Worm (Caenorhabditis elegans) whole organism, mixed stage, embryonic: ENCODE measurements around the gene aagr-3.

ENCODE experiments used
- M03D4.4 ChIP-seq: sonication (generic microtip); optimal IDR thresholded peaks from 2 replicates; lab custom pipeline; 2017; ENCODE audit warnings: mild to moderate bottlenecking, missing genetic modification characterization, missing compliant biosample characterization
- bed-3 ChIP-seq: fragments of 200-800 bp; sonication (Bioruptor generic); optimal IDR thresholded peaks from 3 replicates; lab custom pipeline; 2018; ENCODE audit warnings: mild to moderate bottlenecking, missing genetic modification characterization, moderate library complexity, missing compliant biosample characterization
- blmp-1 ChIP-seq: fragments of 150-350 bp; optimal IDR thresholded peaks from 2 replicates; lab custom pipeline; 2014; ENCODE audit warnings: missing biosample characterization, missing genetic modification characterization
- ceh-39 ChIP-seq: fragments of 150-350 bp; optimal IDR thresholded peaks from 2 replicates; lab custom pipeline; 2014; ENCODE audit warnings: missing biosample characterization, missing genetic modification characterization
- ceh-43 ChIP-seq: fragments of 200-800 bp; sonication (Bioruptor generic); optimal IDR thresholded peaks from 2 replicates; lab custom pipeline; 2018; ENCODE audit warnings: mild to moderate bottlenecking, missing genetic modification characterization, moderate library complexity, missing compliant biosample characterization
- ceh-83 ChIP-seq: fragments of 200-800 bp; sonication (Bioruptor generic); optimal IDR thresholded peaks from 2 replicates; lab custom pipeline; 2018; ENCODE audit warnings: mild to moderate bottlenecking, missing genetic modification characterization, missing compliant biosample characterization
- ces-1 ChIP-seq: fragments of 150-350 bp; optimal IDR thresholded peaks from 2 replicates; lab custom pipeline; 2014; ENCODE audit warnings: missing biosample characterization, missing genetic modification reagents, missing genetic modification characterization
- cnd-1 ChIP-seq: fragments of 200-800 bp; sonication (Bioruptor generic); optimal IDR thresholded peaks from 2 replicates; lab custom pipeline; 2018; ENCODE audit warnings: mild to moderate bottlenecking, missing genetic modification characterization, missing compliant biosample characterization
- drap-1 ChIP-seq: fragments of 200-800 bp; sonication (Bioruptor generic); optimal IDR thresholded peaks from 3 replicates; lab custom pipeline; 2018; ENCODE audit warnings: mild to moderate bottlenecking, missing genetic modification characterization, missing compliant biosample characterization
- elt-1 ChIP-seq: sonication (generic microtip); optimal IDR thresholded peaks from 2 replicates; lab custom pipeline; 2017; ENCODE audit warnings: missing genetic modification characterization, mild to moderate bottlenecking, missing compliant biosample characterization, antibody characterized with exemption, moderate library complexity, borderline replicate concordance; ENCODE audit not compliant: insufficient read depth
- elt-3 ChIP-seq: fragments of 150-350 bp; optimal IDR thresholded peaks from 2 replicates; lab custom pipeline; 2014; ENCODE audit warnings: missing biosample characterization, missing genetic modification characterization
- flh-1 ChIP-seq: fragments of 200-800 bp; sonication (Bioruptor generic); optimal IDR thresholded peaks from 2 replicates; lab custom pipeline; 2018; ENCODE audit warnings: mild to moderate bottlenecking, missing genetic modification characterization, moderate library complexity, missing compliant biosample characterization
- ham-2 ChIP-seq: fragments of 200-800 bp; sonication (Bioruptor generic); optimal IDR thresholded peaks from 2 replicates; lab custom pipeline; 2018; ENCODE audit warnings: mild to moderate bottlenecking, missing genetic modification characterization, missing compliant biosample characterization
- hlh-1 ChIP-seq: fragments of 150-350 bp; optimal IDR thresholded peaks from 2 replicates; lab custom pipeline; 2014; ENCODE audit warnings: missing biosample characterization, missing genetic modification reagents, missing genetic modification characterization
- lin-13 ChIP-seq: fragments of 150-350 bp; optimal IDR thresholded peaks from 2 replicates; lab custom pipeline; 2014; ENCODE audit warnings: missing biosample characterization, missing genetic modification characterization
- lin-32 ChIP-seq: fragments of 200-800 bp; sonication (Bioruptor generic); optimal IDR thresholded peaks from 2 replicates; lab custom pipeline; 2018; ENCODE audit warnings: mild to moderate bottlenecking, missing genetic modification characterization, missing compliant biosample characterization
- lsy-2 ChIP-seq: fragments of 150-350 bp; optimal IDR thresholded peaks from 2 replicates; lab custom pipeline; 2014; ENCODE audit warnings: missing biosample characterization, missing genetic modification characterization
- mab-5 ChIP-seq: fragments of 150-350 bp; optimal IDR thresholded peaks from 2 replicates; lab custom pipeline; 2014; ENCODE audit warnings: missing biosample characterization, missing genetic modification characterization
- mep-1 ChIP-seq: fragments of 150-350 bp; optimal IDR thresholded peaks from 2 replicates; lab custom pipeline; 2017; ENCODE audit warnings: missing biosample characterization, missing genetic modification reagents, missing genetic modification characterization, inconsistent platforms
- mls-2 ChIP-seq: sonication (generic microtip); optimal IDR thresholded peaks from 2 replicates; lab custom pipeline; 2016; ENCODE audit warnings: mild to moderate bottlenecking, missing genetic modification characterization, moderate library complexity, missing compliant biosample characterization
- nhr-12 ChIP-seq: fragments of 150-350 bp; optimal IDR thresholded peaks from 2 replicates; lab custom pipeline; 2014; ENCODE audit warnings: missing biosample characterization, missing genetic modification characterization
- nhr-2 ChIP-seq: fragments of 150-350 bp; optimal IDR thresholded peaks from 2 replicates; lab custom pipeline; 2014; ENCODE audit warnings: missing biosample characterization, missing genetic modification characterization
- nhr-237 ChIP-seq: fragments of 150-350 bp; optimal IDR thresholded peaks from 2 replicates; lab custom pipeline; 2014; ENCODE audit warnings: missing biosample characterization, missing genetic modification characterization
- nhr-28 ChIP-seq: fragments of 150-350 bp; optimal IDR thresholded peaks from 2 replicates; lab custom pipeline; 2014; ENCODE audit warnings: missing biosample characterization, missing genetic modification characterization
- nhr-76 ChIP-seq: sonication (generic microtip); optimal IDR thresholded peaks from 2 replicates; lab custom pipeline; 2017; ENCODE audit warnings: missing biosample characterization, missing genetic modification characterization
- pha-4 ChIP-seq: fragments of 150-350 bp; optimal IDR thresholded peaks from 2 replicates; lab custom pipeline; 2018; ENCODE audit warnings: missing biosample characterization, missing genetic modification reagents, missing genetic modification characterization
- sem-2 ChIP-seq: fragments of 200-800 bp; sonication (Bioruptor generic); optimal IDR thresholded peaks from 2 replicates; lab custom pipeline; 2018; ENCODE audit warnings: mild to moderate bottlenecking, missing genetic modification characterization, missing compliant biosample characterization
- snpc-4 ChIP-seq: fragments of 150-350 bp; optimal IDR thresholded peaks from 2 replicates; lab custom pipeline; 2014; ENCODE audit warnings: missing biosample characterization, missing genetic modification characterization
- sptf-1 ChIP-seq: sonication (generic microtip); optimal IDR thresholded peaks from 2 replicates; lab custom pipeline; 2017; ENCODE audit warnings: mild to moderate bottlenecking, missing genetic modification characterization, moderate library complexity, missing compliant biosample characterization
- tbx-8 ChIP-seq: fragments of 200-800 bp; sonication (Bioruptor generic); optimal IDR thresholded peaks from 2 replicates; lab custom pipeline; 2018; ENCODE audit warnings: mild to moderate bottlenecking, missing genetic modification characterization, moderate library complexity, missing compliant biosample characterization
- unc-120 ChIP-seq: sonication (generic microtip); optimal IDR thresholded peaks from 2 replicates; lab custom pipeline; 2017; ENCODE audit warnings: missing genetic modification characterization, missing compliant biosample characterization; ENCODE audit not compliant: poor library complexity, severe bottlenecking
- unc-39 ChIP-seq: fragments of 150-350 bp; optimal IDR thresholded peaks from 2 replicates; lab custom pipeline; 2014; ENCODE audit warnings: missing biosample characterization, missing genetic modification characterization
- unc-62 ChIP-seq: fragments of 150-350 bp; optimal IDR thresholded peaks from 2 replicates; lab custom pipeline; 2014; ENCODE audit warnings: missing biosample characterization, missing genetic modification reagents, missing genetic modification characterization
- zip-8 ChIP-seq: fragments of 150-350 bp; optimal IDR thresholded peaks from 2 replicates; lab custom pipeline; 2014; ENCODE audit warnings: missing biosample characterization, missing genetic modification characterization
- ztf-11 ChIP-seq: fragments of 150-350 bp; optimal IDR thresholded peaks from 2 replicates; lab custom pipeline; 2014; ENCODE audit warnings: missing biosample characterization, missing genetic modification characterization

The aagr-3 gene

DNA sequence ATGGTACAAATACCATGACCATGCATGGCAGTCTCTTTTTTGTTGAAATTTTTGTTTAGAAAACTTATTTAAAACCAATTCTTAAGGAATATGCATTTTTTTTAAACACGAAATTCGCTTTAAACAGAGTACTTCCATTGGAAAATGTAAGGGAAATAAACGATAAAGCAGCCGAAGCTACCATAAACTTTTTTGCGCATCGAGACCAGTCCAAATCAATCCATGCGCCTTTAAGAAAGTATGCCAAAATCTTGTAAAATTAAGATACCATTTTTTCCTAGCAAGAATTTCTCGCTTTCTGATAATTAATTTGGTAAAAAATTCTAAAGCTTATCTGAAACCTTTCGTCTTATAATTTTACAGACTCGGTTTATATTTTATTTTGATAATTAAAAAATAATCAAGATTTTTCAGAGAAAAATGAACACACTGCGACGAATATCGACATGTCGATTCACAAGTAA lies 36.6 kb downstream of the aagr-3 start, which contains the start of gene ZK287.7:
Gene ZK287.7 (plus strand): TSS at position 414 of the 464 bp plus-strand sequence.
- no peak for TF ChIP-seq sem-2 (GFP tag; lab: Kevin White, UChicago)
- no peak for TF ChIP-seq bed-3 (GFP tag; lab: Kevin White, UChicago)
- no peak for TF ChIP-seq ztf-11 (tag; lab: Kevin White, UChicago)
- TF ChIP-seq nhr-237 (tag; lab: Kevin White, UChicago) = no peak
- TF ChIP-seq, all 35 proteins: peak for 0

ce11 chrV:9692109-9692581 lies 37.2 kb downstream of the aagr-3 start, which contains the start of gene ztf-9:
Gene ztf-9, minus strand, starts transcription at chrV:9692159.
- TF ChIP-seq elt-1 (tag; lab: Kevin White, UChicago) (no peak), flh-1 (GFP tag; lab: Kevin White, UChicago) (no peak), nhr-12 (tag; lab: Kevin White, UChicago) (no peak), lin-32 (GFP tag; lab: Kevin White, UChicago) (no peak), elt-3 (tag; lab: Kevin White, UChicago) (no peak), cnd-1 (peak; percentile 4), snpc-4 (tag; lab: Kevin White, UChicago) (no peak), ztf-11 (tag; lab: Kevin White, UChicago) (no peak), ceh-43 (GFP tag; lab: Kevin White, UChicago) (no peak), mab-5 (tag; lab: Kevin White, UChicago) (no peak), mls-2 (tag; lab: Kevin White, UChicago) (peak; percentile 59), tbx-8 (GFP tag; lab: Kevin White, UChicago) (no peak), ham-2 (peak; percentile 15), ces-1 (GFP tag; lab: Kevin White, UChicago) (peak; percentile 17), lsy-2 (tag; lab: Kevin White, UChicago) (peak; percentile 28), ceh-39 (tag; lab: Kevin White, UChicago) (no peak), pha-4 (no peak), M03D4.4 (tag; lab: Kevin White, UChicago) (peak; percentile 36), nhr-28 (no peak), mep-1 (tag; lab: Kevin White, UChicago) (peak; percentile 45), ceh-83 (GFP tag; lab: Kevin White, UChicago) (no peak), nhr-2 (tag; lab: Kevin White, UChicago) (no peak), unc-62 (GFP tag; lab: Kevin White, UChicago) (peak; percentile 16), blmp-1 (peak; percentile 85), drap-1 (GFP tag; lab: Kevin White, UChicago) (peak; percentile 54), nhr-76 (tag; lab: Kevin White, UChicago) (no peak), nhr-237 (tag; lab: Kevin White, UChicago) (peak; percentile 10), zip-8 (tag; lab: Kevin White, UChicago) (no peak), hlh-1 (tag; lab: Kevin White, UChicago) (peak; percentile 25), unc-39 (tag; lab: Kevin White, UChicago) (no peak), unc-120 (tag; lab: Kevin White, UChicago) (peak; percentile 78), sem-2 (GFP tag; lab: Kevin White, UChicago) (no peak), bed-3 (GFP tag; lab: Kevin White, UChicago) (no peak), lin-13 (tag; lab: Kevin White, UChicago) (peak; percentile 27), sptf-1 (tag; lab: Kevin White, UChicago) (peak; percentile 62)

DNA sequence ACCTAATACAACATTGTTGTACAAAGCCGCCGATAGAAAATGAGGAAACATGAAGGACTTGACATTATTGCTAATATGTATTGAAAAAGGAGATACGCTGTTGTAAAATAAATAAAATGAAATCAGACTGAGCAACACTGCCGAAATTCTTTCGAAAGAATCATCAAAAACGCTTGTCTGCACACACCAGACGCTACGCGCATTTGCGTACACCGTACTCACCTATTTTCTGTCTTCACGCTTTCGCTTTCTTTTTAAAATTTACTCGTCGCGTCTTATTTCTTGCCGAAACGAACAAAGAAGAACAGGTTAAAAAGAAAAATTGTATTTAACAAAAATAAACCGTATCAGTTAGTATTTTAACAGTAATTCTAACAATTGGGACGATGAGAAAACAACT lies 38.6 kb downstream of the aagr-3 start:
- TF ChIP-seq mep-1 (tag; lab: Kevin White, UChicago) = peak; percentile 37
- peak; percentile 90 for TF ChIP-seq lsy-2 (tag; lab: Kevin White, UChicago)
- TF ChIP-seq blmp-1 = peak; percentile 85
- TF ChIP-seq elt-1 (tag; lab: Kevin White, UChicago) = no peak
- TF ChIP-seq lin-32 (GFP tag; lab: Kevin White, UChicago) = no peak
